Fruit fly (Drosophila melanogaster) whole organism, embryonic: ENCODE data around the gene CG3566.

Source experiments
- Ada2b ChIP-seq: fragments of 200-800 bp; sonication (Bioruptor generic); IDR thresholded peaks from 2 replicates; pipeline ENCODE4 v1.3.6; 2022; ENCODE audit warnings: missing biosample characterization, missing genetic modification characterization
- Atf6 ChIP-seq: fragments of 200-800 bp; sonication (Bioruptor generic); IDR thresholded peaks from 2 replicates; pipeline ENCODE4 v1.3.6; 2022; ENCODE audit warnings: missing biosample characterization, missing genetic modification characterization
- Bteb2 ChIP-seq: fragments of 200-800 bp; sonication (Bioruptor generic); optimal IDR thresholded peaks from 2 replicates; lab custom pipeline; 2016; ENCODE audit warnings: missing biosample characterization, missing genetic modification characterization
- CG10959 ChIP-seq: fragments of 200-800 bp; sonication (Bioruptor generic); IDR thresholded peaks from 2 replicates; pipeline ENCODE4 v1.3.6; 2022; ENCODE audit warnings: missing biosample characterization, missing genetic modification characterization
- CG11456 ChIP-seq: fragments of 200-800 bp; sonication (Bioruptor generic); IDR thresholded peaks from 3 replicates; pipeline ENCODE4 v1.3.6; 2022; ENCODE audit warnings: missing biosample characterization, missing genetic modification characterization
- CG11504 ChIP-seq: fragments of 200-800 bp; sonication (Bioruptor generic); optimal IDR thresholded peaks from 3 replicates; lab custom pipeline; 2019; ENCODE audit warnings: missing biosample characterization, mild to moderate bottlenecking, missing genetic modification characterization, moderate library complexity
- CG11695 ChIP-seq: fragments of 200-800 bp; sonication (Bioruptor generic); IDR thresholded peaks from 3 replicates; pipeline ENCODE4 v1.3.6; 2022; ENCODE audit warnings: missing biosample characterization, missing genetic modification characterization
- CG11696 ChIP-seq: fragments of 200-800 bp; sonication (Bioruptor generic); IDR thresholded peaks from 2 replicates; pipeline ENCODE4 v1.3.6; 2022; ENCODE audit warnings: missing biosample characterization, missing genetic modification characterization
- CG14667 ChIP-seq: fragments of 200-800 bp; sonication (Bioruptor generic); IDR thresholded peaks from 2 replicates; pipeline ENCODE4 v1.3.6; 2022; ENCODE audit warnings: missing biosample characterization, missing genetic modification characterization
- CG17612 ChIP-seq: fragments of 200-800 bp; sonication (Bioruptor generic); IDR thresholded peaks from 2 replicates; pipeline ENCODE4 v1.3.6; 2022; ENCODE audit warnings: missing biosample characterization, missing genetic modification characterization
- CG1832 ChIP-seq: fragments of 200-800 bp; sonication (Bioruptor generic); optimal IDR thresholded peaks from 2 replicates; lab custom pipeline; 2017; ENCODE audit warnings: missing biosample characterization, mild to moderate bottlenecking, missing genetic modification characterization, inconsistent platforms
- CG18764 ChIP-seq: fragments of 200-800 bp; sonication (Bioruptor generic); optimal IDR thresholded peaks from 3 replicates; lab custom pipeline; 2016; ENCODE audit warnings: missing biosample characterization, missing genetic modification characterization
- CG2116 ChIP-seq: fragments of 200-800 bp; sonication (Bioruptor generic); optimal IDR thresholded peaks from 3 replicates; lab custom pipeline; 2018; ENCODE audit warnings: missing biosample characterization, mild to moderate bottlenecking, missing genetic modification characterization
- CG2199 ChIP-seq: fragments of 200-800 bp; sonication (Bioruptor generic); IDR thresholded peaks from 3 replicates; pipeline ENCODE4 v1.3.6; 2022; ENCODE audit warnings: missing biosample characterization, missing genetic modification characterization
- CG33557 ChIP-seq: fragments of 200-800 bp; sonication (Bioruptor generic); optimal IDR thresholded peaks from 2 replicates; lab custom pipeline; 2019; ENCODE audit warnings: missing biosample characterization, mild to moderate bottlenecking, missing genetic modification characterization, moderate library complexity
- CG8765 ChIP-seq: fragments of 200-800 bp; sonication (Bioruptor generic); IDR thresholded peaks from 2 replicates; pipeline ENCODE4 v1.3.6; 2022; ENCODE audit warnings: missing biosample characterization, missing genetic modification characterization
- CG8944 ChIP-seq: fragments of 200-800 bp; sonication (Bioruptor generic); optimal IDR thresholded peaks from 3 replicates; lab custom pipeline; 2016; ENCODE audit warnings: missing biosample characterization, missing genetic modification characterization
- CG9817 ChIP-seq: fragments of 200-800 bp; sonication (Bioruptor generic); optimal IDR thresholded peaks from 2 replicates; lab custom pipeline; 2018; ENCODE audit warnings: missing biosample characterization, mild to moderate bottlenecking, missing genetic modification characterization, moderate library complexity
- D ChIP-seq, 2 experiments: fragments of 200-800 bp in 1 of 2; fragments of >200 bp in 1 of 2; sonication (Bioruptor generic) in 1 of 2; optimal IDR thresholded peaks; 2 replicates in 1 of 2; 3 replicates in 1 of 2; lab custom pipeline; 2017; ENCODE audit warnings: mild to moderate bottlenecking in 1 of 2, missing biosample characterization in 1 of 2, missing genetic modification characterization in 1 of 2, missing genetic modification reagents in 1 of 2
- E2f2 ChIP-seq: fragments of 200-800 bp; sonication (Bioruptor generic); IDR thresholded peaks from 2 replicates; pipeline ENCODE4 v1.3.6; 2022; ENCODE audit warnings: missing biosample characterization, missing genetic modification characterization
- Ets97D ChIP-seq: fragments of 200-800 bp; sonication (Bioruptor generic); optimal IDR thresholded peaks from 3 replicates; lab custom pipeline; 2016; ENCODE audit warnings: missing biosample characterization, missing genetic modification characterization
- GATAe ChIP-seq: fragments of 200-800 bp; sonication (Bioruptor generic); conservative IDR thresholded peaks from 2 replicates; pipeline ENCODE4 v1.3.6; 2022; ENCODE audit warnings: missing biosample characterization, missing genetic modification characterization
- H2.0 ChIP-seq: fragments of 200-800 bp; sonication (Bioruptor generic); IDR thresholded peaks from 2 replicates; pipeline ENCODE4 v1.3.6; 2022; ENCODE audit warnings: missing biosample characterization, missing genetic modification characterization
- Hand ChIP-seq: fragments of 200-800 bp; sonication (Bioruptor generic); optimal IDR thresholded peaks from 2 replicates; lab custom pipeline; 2017; ENCODE audit warnings: mild to moderate bottlenecking, missing biosample characterization, missing genetic modification reagents, missing genetic modification characterization
- Hey ChIP-seq: fragments of 200-800 bp; sonication (Bioruptor generic); optimal IDR thresholded peaks from 3 replicates; lab custom pipeline; 2018; ENCODE audit warnings: missing biosample characterization, mild to moderate bottlenecking, missing genetic modification characterization
- Lhr ChIP-seq: fragments of 200-800 bp; sonication (Bioruptor generic); optimal IDR thresholded peaks from 3 replicates; lab custom pipeline; 2017; ENCODE audit warnings: mild to moderate bottlenecking, missing biosample characterization, missing genetic modification reagents, missing genetic modification characterization
- Lim3 ChIP-seq: fragments of 200-800 bp; sonication (Bioruptor generic); IDR thresholded peaks from 2 replicates; pipeline ENCODE4 v1.3.6; 2022; ENCODE audit warnings: missing biosample characterization, missing genetic modification characterization
- NFAT ChIP-seq: fragments of 200-800 bp; sonication (Bioruptor generic); IDR thresholded peaks from 2 replicates; pipeline ENCODE4 v1.3.6; 2022; ENCODE audit warnings: missing biosample characterization, missing genetic modification characterization
- NfI ChIP-seq: fragments of 200-800 bp; sonication (Bioruptor generic); optimal IDR thresholded peaks from 3 replicates; lab custom pipeline; 2018; ENCODE audit warnings: missing biosample characterization, mild to moderate bottlenecking, missing genetic modification characterization, moderate library complexity
- Oaz ChIP-seq: fragments of 200-800 bp; sonication (Bioruptor generic); IDR thresholded peaks from 2 replicates; pipeline ENCODE4 v1.3.6; 2022; ENCODE audit warnings: missing biosample characterization, missing genetic modification characterization
- Optix ChIP-seq: fragments of 200-800 bp; sonication (Bioruptor generic); IDR thresholded peaks from 3 replicates; pipeline ENCODE4 v1.3.6; 2022; ENCODE audit warnings: missing biosample characterization, missing genetic modification characterization
- Ravus ChIP-seq: fragments of 200-800 bp; sonication (Bioruptor generic); IDR thresholded peaks from 2 replicates; pipeline ENCODE4 v1.3.6; 2022; ENCODE audit warnings: missing biosample characterization, missing genetic modification characterization
- Sox100B ChIP-seq: fragments of 200-800 bp; sonication (Bioruptor generic); optimal IDR thresholded peaks from 3 replicates; lab custom pipeline; 2018; ENCODE audit warnings: missing biosample characterization, mild to moderate bottlenecking, missing genetic modification characterization
- Xrp1 ChIP-seq: fragments of 200-800 bp; sonication (Bioruptor generic); IDR thresholded peaks from 2 replicates; pipeline ENCODE4 v1.3.6; 2022; ENCODE audit warnings: missing biosample characterization, missing genetic modification characterization
- bab2 ChIP-seq: fragments of 200-800 bp; sonication (Bioruptor generic); optimal IDR thresholded peaks from 2 replicates; lab custom pipeline; 2016; ENCODE audit warnings: missing biosample characterization, missing genetic modification characterization
- bcd ChIP-seq: fragments of 200-800 bp; sonication (Bioruptor generic); optimal IDR thresholded peaks from 2 replicates; lab custom pipeline; 2017; ENCODE audit warnings: missing biosample characterization, mild to moderate bottlenecking, missing genetic modification characterization
- ewg ChIP-seq: fragments of 200-800 bp; sonication (Bioruptor generic); optimal IDR thresholded peaks from 3 replicates; lab custom pipeline; 2017; ENCODE audit warnings: mild to moderate bottlenecking, missing biosample characterization, missing genetic modification reagents, missing genetic modification characterization
- ftz-f1 ChIP-seq: fragments of 200-800 bp; sonication (Bioruptor generic); optimal IDR thresholded peaks from 2 replicates; lab custom pipeline; 2016; ENCODE audit warnings: missing biosample characterization, missing genetic modification characterization
- gcm ChIP-seq: fragments of 200-800 bp; sonication (Bioruptor generic); optimal IDR thresholded peaks from 2 replicates; lab custom pipeline; 2019; ENCODE audit warnings: missing biosample characterization, mild to moderate bottlenecking, missing genetic modification characterization, moderate library complexity
- gem ChIP-seq: fragments of 200-800 bp; sonication (Bioruptor generic); optimal IDR thresholded peaks from 2 replicates; lab custom pipeline; 2019; ENCODE audit warnings: missing biosample characterization, mild to moderate bottlenecking, missing genetic modification characterization, moderate library complexity
- gsb ChIP-seq: fragments of 200-800 bp; sonication (Bioruptor generic); IDR thresholded peaks from 2 replicates; pipeline ENCODE4 v1.3.6; 2022; ENCODE audit warnings: missing biosample characterization, missing genetic modification characterization
- gsb-n ChIP-seq: fragments of 200-800 bp; sonication (Bioruptor generic); optimal IDR thresholded peaks from 3 replicates; lab custom pipeline; 2018; ENCODE audit warnings: missing biosample characterization, mild to moderate bottlenecking, missing genetic modification characterization
- gt ChIP-seq: fragments of 200-800 bp; sonication (Bioruptor generic); IDR thresholded peaks from 2 replicates; pipeline ENCODE4 v1.3.6; 2022; ENCODE audit warnings: missing biosample characterization, missing genetic modification characterization
- jumu ChIP-seq: fragments of 200-800 bp; sonication (Bioruptor generic); optimal IDR thresholded peaks from 3 replicates; lab custom pipeline; 2016; ENCODE audit warnings: missing biosample characterization, missing genetic modification characterization
- klu ChIP-seq: fragments of 200-800 bp; sonication (Bioruptor generic); IDR thresholded peaks from 2 replicates; pipeline ENCODE4 v1.3.6; 2022; ENCODE audit warnings: missing biosample characterization, missing genetic modification characterization
- knrl ChIP-seq: fragments of 200-800 bp; sonication (Bioruptor generic); IDR thresholded peaks from 3 replicates; pipeline ENCODE4 v1.3.6; 2022; ENCODE audit warnings: missing biosample characterization, missing genetic modification characterization; ENCODE audit not compliant: partially characterized antibody
- nau ChIP-seq: fragments of 200-800 bp; sonication (Bioruptor generic); optimal IDR thresholded peaks from 3 replicates; lab custom pipeline; 2017; ENCODE audit warnings: missing biosample characterization, mild to moderate bottlenecking, missing genetic modification characterization, missing genetic modification reagents
- pb ChIP-seq: fragments of 200-800 bp; sonication (Bioruptor generic); optimal IDR thresholded peaks from 3 replicates; lab custom pipeline; 2016; ENCODE audit warnings: missing biosample characterization, missing genetic modification characterization
- seq ChIP-seq: fragments of 200-800 bp; sonication (Bioruptor generic); IDR thresholded peaks from 2 replicates; pipeline ENCODE4 v1.3.6; 2022; ENCODE audit warnings: missing biosample characterization, missing genetic modification characterization
- zen2 ChIP-seq: fragments of 200-800 bp; sonication (Bioruptor generic); IDR thresholded peaks from 3 replicates; pipeline ENCODE4 v1.3.6; 2022; ENCODE audit warnings: missing biosample characterization, missing genetic modification characterization; ENCODE audit not compliant: partially characterized antibody

CG3566 gene

DNA sequence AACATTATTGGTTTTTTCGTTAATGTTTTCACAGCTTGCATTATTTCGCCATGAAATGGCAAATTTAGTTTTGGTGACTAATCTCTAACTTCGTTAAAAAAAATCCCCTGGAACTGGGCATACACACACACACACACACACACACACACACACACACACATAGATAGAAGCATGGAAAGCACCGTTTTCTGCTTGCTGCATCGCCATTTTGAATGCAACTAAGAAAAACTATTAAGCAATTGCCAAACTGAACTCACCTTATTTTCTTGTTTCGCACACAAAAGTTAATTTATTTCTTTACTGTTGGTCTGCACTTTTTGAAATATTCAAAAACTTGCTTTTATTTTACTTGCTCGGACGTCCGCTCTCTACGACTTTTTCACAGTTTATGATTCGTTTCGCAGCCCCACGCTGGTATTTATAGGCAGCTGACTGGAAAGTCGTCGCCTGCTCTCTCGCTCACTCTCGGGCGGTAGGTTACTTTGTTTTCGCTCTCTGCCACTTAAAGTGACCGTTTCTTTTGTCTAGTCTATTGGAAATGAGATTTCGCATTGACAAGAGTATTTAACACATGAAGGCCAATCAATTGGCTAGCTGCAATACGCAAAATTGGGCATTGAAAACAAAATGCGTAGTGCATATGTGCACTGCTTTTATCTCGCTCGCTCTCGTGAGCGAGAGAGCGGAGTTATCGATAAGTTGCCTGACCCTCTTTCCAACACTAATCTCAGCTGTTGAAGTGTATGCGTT, 2.5 kb upstream of the CG3566 start:
- TF ChIP-seq Hey = no peak
- TF ChIP-seq zen2 (GFP tag; lab: Robert Waterston, UW) = no peak
- TF ChIP-seq Oaz (GFP tag; lab: Robert Waterston, UW) = no peak
- no peak for TF ChIP-seq CG2116 (GFP tag; lab: Kevin White, UChicago)
- no peak for TF ChIP-seq CG14667 (GFP tag; lab: Robert Waterston, UW)
- no peak for TF ChIP-seq Optix
- TF ChIP-seq gcm (GFP tag; lab: Kevin White, UChicago) = peak; percentile 10
- TF ChIP-seq ewg (GFP tag; lab: Kevin White, UChicago) = no peak
- TF ChIP-seq knrl (GFP tag; lab: Robert Waterston, UW) = no peak
- TF ChIP-seq nau (GFP tag; lab: Kevin White, UChicago) = no peak
- peak; percentile 87 for TF ChIP-seq CG1832 (GFP tag; lab: Kevin White, UChicago)
- TF ChIP-seq CG33557 = no peak
- no peak for TF ChIP-seq CG8765 (GFP tag; lab: Robert Waterston, UW)
- TF ChIP-seq Atf6 = 0 out of 2 replicates have a peak, but pooled peaks have one; percentile 29
- no peak for TF ChIP-seq CG18764 (GFP tag; lab: Kevin White, UChicago)
- peak; percentile 12 for TF ChIP-seq bcd (GFP tag; lab: Kevin White, UChicago)
- TF ChIP-seq CG11695 (GFP tag; lab: Robert Waterston, UW) = no peak
- no peak for TF ChIP-seq H2.0 (GFP tag; lab: Robert Waterston, UW)
- TF ChIP-seq NFAT (GFP tag; lab: Robert Waterston, UW) = no peak
- no peak for TF ChIP-seq D (optimal IDR thresholded peaks at IDR 0.05; lab: Kevin White, UChicago)
- no peak for TF ChIP-seq D (GFP tag; optimal IDR thresholded peaks at IDR 0.05; lab: Kevin White, UChicago)
- TF ChIP-seq bab2 (GFP tag; lab: Kevin White, UChicago) = no peak
- TF ChIP-seq Bteb2 (GFP tag; lab: Kevin White, UChicago) = no peak
- no peak for TF ChIP-seq klu (GFP tag; lab: Robert Waterston, UW)
- no peak for TF ChIP-seq seq (GFP tag; lab: Robert Waterston, UW)
- no peak for TF ChIP-seq Xrp1 (GFP tag; lab: Robert Waterston, UW)
- TF ChIP-seq Ravus (GFP tag; lab: Robert Waterston, UW) = no peak
- TF ChIP-seq Sox100B (GFP tag; lab: Kevin White, UChicago) = no peak
- no peak for TF ChIP-seq gt (GFP tag; lab: Robert Waterston, UW)
- no peak for TF ChIP-seq E2f2 (GFP tag; lab: Robert Waterston, UW)
- TF ChIP-seq gsb-n (tag; lab: Kevin White, UChicago) = peak; percentile 89
- no peak for TF ChIP-seq CG11504 (tag; lab: Kevin White, UChicago)
- TF ChIP-seq CG17612 = no peak
- no peak for TF ChIP-seq CG9817 (tag; lab: Kevin White, UChicago)
- TF ChIP-seq Ada2b (GFP tag; lab: Robert Waterston, UW) = no peak
- TF ChIP-seq Lhr (GFP tag; lab: Kevin White, UChicago) = no peak
- TF ChIP-seq gem = no peak
- TF ChIP-seq CG11696 (GFP tag; lab: Robert Waterston, UW) = no peak
- TF ChIP-seq Ets97D = no peak
- TF ChIP-seq CG10959 (GFP tag; lab: Robert Waterston, UW) = no peak
- no peak for TF ChIP-seq gsb (GFP tag; lab: Robert Waterston, UW)
- TF ChIP-seq Lim3 = no peak
- TF ChIP-seq ftz-f1 (GFP tag; lab: Kevin White, UChicago) = no peak
- TF ChIP-seq GATAe (GFP tag; lab: Robert Waterston, UW) = no peak
- TF ChIP-seq pb = peak; percentile 19
- 0 out of 3 replicates have a peak, but pooled peaks have one; percentile 46 for TF ChIP-seq CG2199 (GFP tag; lab: Robert Waterston, UW)
- TF ChIP-seq CG8944 (GFP tag; lab: Kevin White, UChicago) = no peak
- TF ChIP-seq jumu (GFP tag; lab: Kevin White, UChicago) = no peak
- no peak for TF ChIP-seq NfI (GFP tag; lab: Kevin White, UChicago)
- TF ChIP-seq Hand = no peak
- TF ChIP-seq CG11456 (GFP tag; lab: Robert Waterston, UW) = peak; percentile 45; the same call in 1 of the 3 replicates
